Fruit fly (Drosophila melanogaster) whole organism, embryonic: Measurements from ENCODE around the gene unc-4.

Source experiments
- Adf1 ChIP-seq: fragments of 200-800 bp; sonication (Bioruptor generic); IDR thresholded peaks from 2 replicates; pipeline ENCODE4 v1.3.6; 2022; ENCODE audit warnings: missing biosample characterization, missing genetic modification characterization
- Atf3 ChIP-seq: fragments of 200-800 bp; sonication (Bioruptor generic); optimal IDR thresholded peaks from 3 replicates; lab custom pipeline; 2016; ENCODE audit warnings: missing biosample characterization, missing genetic modification characterization
- CG12071 ChIP-seq: fragments of 200-800 bp; sonication (Bioruptor generic); optimal IDR thresholded peaks from 3 replicates; lab custom pipeline; 2018; ENCODE audit warnings: missing biosample characterization, mild to moderate bottlenecking, missing genetic modification characterization
- CG15269 ChIP-seq: fragments of 200-800 bp; sonication (Bioruptor generic); optimal IDR thresholded peaks from 2 replicates; lab custom pipeline; 2018; ENCODE audit warnings: missing biosample characterization, mild to moderate bottlenecking, missing genetic modification characterization, moderate library complexity
- CG16863 ChIP-seq: fragments of 200-800 bp; sonication (Bioruptor generic); optimal IDR thresholded peaks from 3 replicates; lab custom pipeline; 2016; ENCODE audit warnings: missing biosample characterization, missing genetic modification characterization
- CG1832 ChIP-seq: fragments of 200-800 bp; sonication (Bioruptor generic); optimal IDR thresholded peaks from 2 replicates; lab custom pipeline; 2017; ENCODE audit warnings: missing biosample characterization, mild to moderate bottlenecking, missing genetic modification characterization, inconsistent platforms
- CG2199 ChIP-seq: fragments of 200-800 bp; sonication (Bioruptor generic); IDR thresholded peaks from 3 replicates; pipeline ENCODE4 v1.3.6; 2022; ENCODE audit warnings: missing biosample characterization, missing genetic modification characterization
- CG34422 ChIP-seq: fragments of 200-800 bp; sonication (Bioruptor generic); IDR thresholded peaks from 3 replicates; pipeline ENCODE4 v1.3.6; 2022; ENCODE audit warnings: missing biosample characterization, missing genetic modification characterization
- CG42726 ChIP-seq: fragments of 200-800 bp; sonication (Bioruptor generic); IDR thresholded peaks from 2 replicates; pipeline ENCODE4 v1.3.6; 2022; ENCODE audit warnings: missing biosample characterization, missing genetic modification characterization; ENCODE audit not compliant: partially characterized antibody
- CG4424 ChIP-seq: fragments of 200-800 bp; sonication (Bioruptor generic); optimal IDR thresholded peaks from 3 replicates; lab custom pipeline; 2016; ENCODE audit warnings: missing biosample characterization, missing genetic modification characterization
- CG7357 ChIP-seq: fragments of 200-800 bp; sonication (Bioruptor generic); IDR thresholded peaks from 3 replicates; pipeline ENCODE4 v1.3.6; 2022; ENCODE audit warnings: missing biosample characterization, missing genetic modification characterization
- CG8924 ChIP-seq: fragments of 200-800 bp; optimal IDR thresholded peaks from 3 replicates; lab custom pipeline; 2019; ENCODE audit warnings: missing biosample characterization, mild to moderate bottlenecking, missing genetic modification characterization, moderate library complexity
- Deaf1 ChIP-seq: fragments of 200-800 bp; optimal IDR thresholded peaks from 3 replicates; lab custom pipeline; 2019; ENCODE audit warnings: missing biosample characterization, mild to moderate bottlenecking, missing genetic modification characterization, moderate library complexity
- Hmr ChIP-seq: fragments of 200-800 bp; sonication (Bioruptor generic); optimal IDR thresholded peaks from 3 replicates; lab custom pipeline; 2017; ENCODE audit warnings: mild to moderate bottlenecking, missing biosample characterization, missing genetic modification reagents, missing genetic modification characterization
- Med ChIP-seq: fragments of 200-800 bp; sonication (Bioruptor generic); peaks from one replicate; lab custom pipeline; 2016; ENCODE audit warnings: missing biosample characterization, missing genetic modification characterization, mild to moderate bottlenecking, inconsistent platforms, moderate library complexity
- Mes4 ChIP-seq: fragments of 200-800 bp; sonication (Bioruptor generic); optimal IDR thresholded peaks from 2 replicates; lab custom pipeline; 2016; ENCODE audit warnings: missing biosample characterization, missing genetic modification characterization
- NK7.1 ChIP-seq: fragments of 200-800 bp; sonication (Bioruptor generic); optimal IDR thresholded peaks from 3 replicates; lab custom pipeline; 2016; ENCODE audit warnings: missing biosample characterization, missing genetic modification characterization
- Nf-YA ChIP-seq: fragments of 200-800 bp; sonication (Bioruptor generic); IDR thresholded peaks from 2 replicates; pipeline ENCODE4 v1.3.6; 2022; ENCODE audit warnings: missing biosample characterization, missing genetic modification characterization
- Ptx1 ChIP-seq: fragments of 200-800 bp; sonication (Bioruptor generic); IDR thresholded peaks from 2 replicates; pipeline ENCODE4 v1.3.6; 2022; ENCODE audit warnings: missing biosample characterization, missing genetic modification characterization
- Ssrp ChIP-seq: fragments of 200-800 bp; sonication (Bioruptor generic); optimal IDR thresholded peaks from 2 replicates; lab custom pipeline; 2018; ENCODE audit warnings: missing biosample characterization, mild to moderate bottlenecking, missing genetic modification characterization, moderate library complexity
- Xrp1 ChIP-seq: fragments of 200-800 bp; sonication (Bioruptor generic); IDR thresholded peaks from 2 replicates; pipeline ENCODE4 v1.3.6; 2022; ENCODE audit warnings: missing biosample characterization, missing genetic modification characterization
- YL-1 ChIP-seq: fragments of 200-800 bp; sonication (Bioruptor generic); optimal IDR thresholded peaks from 3 replicates; lab custom pipeline; 2017; ENCODE audit warnings: missing biosample characterization, mild to moderate bottlenecking, missing genetic modification characterization
- ash1 ChIP-seq: fragments of 200-800 bp; sonication (Bioruptor generic); optimal IDR thresholded peaks from 2 replicates; lab custom pipeline; 2018; ENCODE audit warnings: missing biosample characterization, mild to moderate bottlenecking, missing genetic modification characterization
- ato ChIP-seq: fragments of 200-800 bp; sonication (Bioruptor generic); IDR thresholded peaks from 2 replicates; pipeline ENCODE4 v1.3.6; 2022; ENCODE audit warnings: missing biosample characterization, missing genetic modification characterization; ENCODE audit not compliant: partially characterized antibody
- btn ChIP-seq: fragments of 200-800 bp; sonication (Bioruptor generic); optimal IDR thresholded peaks from 2 replicates; lab custom pipeline; 2016; ENCODE audit warnings: missing biosample characterization, missing genetic modification characterization
- cg ChIP-seq: fragments of 200-800 bp; sonication (Bioruptor generic); optimal IDR thresholded peaks from 3 replicates; lab custom pipeline; 2019; ENCODE audit warnings: missing biosample characterization, mild to moderate bottlenecking, missing genetic modification characterization, moderate library complexity
- ci ChIP-seq: fragments of 200-800 bp; sonication (Bioruptor generic); IDR thresholded peaks from 3 replicates; pipeline ENCODE4 v1.3.6; 2022; ENCODE audit warnings: missing biosample characterization, missing genetic modification characterization
- exex ChIP-seq: fragments of 200-800 bp; sonication (Bioruptor generic); optimal IDR thresholded peaks from 4 replicates; lab custom pipeline; 2018; ENCODE audit warnings: missing biosample characterization, mild to moderate bottlenecking, missing genetic modification characterization, moderate library complexity
- grau ChIP-seq: fragments of 200-800 bp; optimal IDR thresholded peaks from 3 replicates; lab custom pipeline; 2019; ENCODE audit warnings: missing biosample characterization, mild to moderate bottlenecking, missing genetic modification characterization, moderate library complexity
- lab ChIP-seq: fragments of 200-800 bp; sonication (Bioruptor generic); optimal IDR thresholded peaks from 3 replicates; lab custom pipeline; 2017; ENCODE audit warnings: missing biosample characterization, missing genetic modification characterization, mild to moderate bottlenecking, moderate library complexity, missing genetic modification reagents
- pros ChIP-seq: fragments of 200-800 bp; sonication (Bioruptor generic); optimal IDR thresholded peaks from 3 replicates; lab custom pipeline; 2019; ENCODE audit warnings: missing biosample characterization, mild to moderate bottlenecking, missing genetic modification characterization, moderate library complexity
- sens ChIP-seq: fragments of 200-800 bp; sonication (Bioruptor generic); peaks from one replicate; lab custom pipeline; 2016; ENCODE audit warnings: missing biosample characterization, missing genetic modification characterization
- seq ChIP-seq: fragments of 200-800 bp; sonication (Bioruptor generic); IDR thresholded peaks from 2 replicates; pipeline ENCODE4 v1.3.6; 2022; ENCODE audit warnings: missing biosample characterization, missing genetic modification characterization
- sisA ChIP-seq: fragments of 200-800 bp; sonication (Bioruptor generic); IDR thresholded peaks from 2 replicates; pipeline ENCODE4 v1.3.6; 2022; ENCODE audit warnings: missing biosample characterization, missing genetic modification characterization
- sna ChIP-seq: fragments of 200-800 bp; sonication (Bioruptor generic); IDR thresholded peaks from 2 replicates; pipeline ENCODE4 v1.3.6; 2022; ENCODE audit warnings: missing biosample characterization, missing genetic modification characterization; ENCODE audit not compliant: partially characterized antibody
- unc-4 ChIP-seq: fragments of 200-800 bp; sonication (Bioruptor generic); IDR thresholded peaks from 2 replicates; pipeline ENCODE4 v1.3.6; 2022; ENCODE audit warnings: missing biosample characterization, missing genetic modification characterization; ENCODE audit not compliant: partially characterized antibody
- z ChIP-seq: fragments of 200-800 bp; sonication (Bioruptor generic); IDR thresholded peaks from 3 replicates; pipeline ENCODE4 v1.3.6; 2022; ENCODE audit warnings: missing biosample characterization, missing genetic modification characterization
- zen2 ChIP-seq: fragments of 200-800 bp; sonication (Bioruptor generic); IDR thresholded peaks from 3 replicates; pipeline ENCODE4 v1.3.6; 2022; ENCODE audit warnings: missing biosample characterization, missing genetic modification characterization; ENCODE audit not compliant: partially characterized antibody

Gene unc-4

dm6 chrX:17738989-17739388, 29.4 kb upstream of the unc-4 start (continued):
- TF ChIP-seq Ptx1 (GFP tag; lab: Robert Waterston, UW) = no peak
- TF ChIP-seq CG12071 (GFP tag; lab: Kevin White, UChicago) = no peak
- TF ChIP-seq z (GFP tag; lab: Robert Waterston, UW) = peak; percentile 80
- TF ChIP-seq CG34422 (GFP tag; lab: Robert Waterston, UW) = no peak
- no peak for TF ChIP-seq btn
- peak; percentile 84 for TF ChIP-seq cg (GFP tag; lab: Kevin White, UChicago)
- TF ChIP-seq Adf1 = peak; percentile 49; the same call in 1 of the 2 replicates
- TF ChIP-seq CG8924 = peak; percentile 7
- TF ChIP-seq lab (GFP tag; lab: Kevin White, UChicago) = peak; percentile 6
- peak; percentile 32; the same call in 1 of the 2 replicates for TF ChIP-seq Xrp1
- no peak for TF ChIP-seq CG7357 (GFP tag; lab: Robert Waterston, UW)
- TF ChIP-seq ash1 = peak; percentile 36
- TF ChIP-seq Nf-YA (GFP tag; lab: Robert Waterston, UW) = no peak
- no peak for TF ChIP-seq Ssrp
- peak; percentile 73 for TF ChIP-seq pros (GFP tag; lab: Kevin White, UChicago)
- no peak for TF ChIP-seq Hmr (GFP tag; lab: Kevin White, UChicago)
- TF ChIP-seq Atf3 (GFP tag; lab: Kevin White, UChicago) = no peak
- TF ChIP-seq NK7.1 (GFP tag; lab: Kevin White, UChicago) = no peak
- TF ChIP-seq CG16863 (GFP tag; lab: Kevin White, UChicago) = no peak
- TF ChIP-seq grau (tag; lab: Kevin White, UChicago) = peak; percentile 73
- TF ChIP-seq Mes4 (GFP tag; lab: Kevin White, UChicago) = no peak
- TF ChIP-seq sisA (GFP tag; lab: Robert Waterston, UW) = 0 out of 2 replicates have a peak, but pooled peaks have one; percentile 7
- no peak for TF ChIP-seq unc-4 (GFP tag; lab: Robert Waterston, UW)
- peak; percentile 1 for TF ChIP-seq CG4424
- TF ChIP-seq ci (GFP tag; lab: Robert Waterston, UW) = 0 out of 3 replicates have a peak, but pooled peaks have one; percentile 5
- peak; percentile 32; the same call in 1 of the 2 replicates for TF ChIP-seq seq
- TF ChIP-seq YL-1 (GFP tag; lab: Kevin White, UChicago) = peak; percentile 11
- peak; percentile 67 for TF ChIP-seq Med (GFP tag; lab: Kevin White, UChicago)
- 0 out of 3 replicates have a peak, but pooled peaks have one; percentile 10 for TF ChIP-seq CG2199 (GFP tag; lab: Robert Waterston, UW)
- TF ChIP-seq CG1832 = peak; percentile 72
- 0 out of 3 replicates have a peak, but pooled peaks have one; percentile 49 for TF ChIP-seq zen2
- no peak for TF ChIP-seq CG15269 (tag; lab: Kevin White, UChicago)

- TF ChIP-seq CG42726 (GFP tag; lab: Robert Waterston, UW) = no peak
- TF ChIP-seq Deaf1 (tag; lab: Kevin White, UChicago) = peak; percentile 78
- TF ChIP-seq sna = no peak
- TF ChIP-seq exex (tag; lab: Kevin White, UChicago) = peak; percentile 40
- peak; percentile 8 for TF ChIP-seq sens (GFP tag; lab: Kevin White, UChicago)
- no peak for TF ChIP-seq Nf-YA (GFP tag; lab: Robert Waterston, UW)
- TF ChIP-seq Med (GFP tag; lab: Kevin White, UChicago) = peak; percentile 80
- no peak for TF ChIP-seq ato (GFP tag; lab: Robert Waterston, UW)
Observed at dm6 chrX:17739974-17740373, 28.4 kb upstream of the unc-4 start.
